Worm (Caenorhabditis elegans) whole organism, young adult: ENCODE data around the gene spp-10.

ENCODE experiments used
- B0336.3 ChIP-seq: fragments of 200-800 bp; sonication (Bioruptor generic); IDR thresholded peaks from 2 replicates; pipeline ENCODE4 v1.3.6; 2022; ENCODE audit warnings: missing genetic modification characterization, missing compliant biosample characterization
- F10E7.11 ChIP-seq: sonication (generic microtip); optimal IDR thresholded peaks from 2 replicates; lab custom pipeline; 2017; ENCODE audit warnings: mild to moderate bottlenecking, missing genetic modification characterization, moderate library complexity, missing compliant biosample characterization
- F33H1.4 ChIP-seq: fragments of 200-800 bp; sonication (Bioruptor generic); IDR thresholded peaks from 2 replicates; pipeline ENCODE4 v1.3.6; 2022; ENCODE audit warnings: missing genetic modification reagents, missing genetic modification characterization, missing compliant biosample characterization
- T07F8.4 ChIP-seq: sonication (generic microtip); optimal IDR thresholded peaks from 2 replicates; lab custom pipeline; 2016; ENCODE audit warnings: mild to moderate bottlenecking, missing genetic modification characterization, moderate library complexity, missing compliant biosample characterization
- Y67H2A.10 ChIP-seq: fragments of 200-800 bp; sonication (Bioruptor generic); conservative IDR thresholded peaks from 2 replicates; pipeline ENCODE4 v1.3.6; 2022; ENCODE audit warnings: missing genetic modification reagents, missing genetic modification characterization, missing compliant biosample characterization
- Y95B8A.8 ChIP-seq: fragments of 200-800 bp; sonication (Bioruptor generic); IDR thresholded peaks from 2 replicates; pipeline ENCODE4 v1.3.6; 2022; ENCODE audit warnings: missing genetic modification reagents, missing genetic modification characterization, missing compliant biosample characterization
- atf-7 ChIP-seq: sonication (generic microtip); optimal IDR thresholded peaks from 2 replicates; lab custom pipeline; 2017; ENCODE audit warnings: mild to moderate bottlenecking, missing genetic modification characterization, missing compliant biosample characterization
- attf-3 ChIP-seq: fragments of 200-800 bp; sonication (Bioruptor generic); conservative IDR thresholded peaks from 2 replicates; pipeline ENCODE4 v1.3.6; 2022; ENCODE audit warnings: missing genetic modification reagents, missing genetic modification characterization, missing compliant biosample characterization
- cebp-1 ChIP-seq, 2 experiments: fragments of 200-800 bp in 1 of 2; sonication (Bioruptor generic) in 1 of 2; sonication (generic microtip) in 1 of 2; IDR thresholded peaks in 1 of 2; optimal IDR thresholded peaks in 1 of 2; 2 replicates each; pipeline versions ENCODE4 v1.3.6 to Lab custom; 2017 to 2022; ENCODE audit warnings: missing compliant biosample characterization in 2 of 2, missing genetic modification characterization in 2 of 2, mild to moderate bottlenecking in 1 of 2, missing genetic modification reagents in 1 of 2, moderate library complexity in 1 of 2
- cebp-2 ChIP-seq: fragments of 200-800 bp; sonication (Bioruptor generic); IDR thresholded peaks from 2 replicates; pipeline ENCODE4 v1.3.6; 2022; ENCODE audit warnings: missing genetic modification characterization, missing compliant biosample characterization
- ceh-40 ChIP-seq: fragments of 200-800 bp; sonication (Bioruptor generic); IDR thresholded peaks from 2 replicates; pipeline ENCODE4 v1.3.6; 2022; ENCODE audit warnings: missing genetic modification characterization, missing compliant biosample characterization
- die-1 ChIP-seq: sonication (generic microtip); optimal IDR thresholded peaks from 2 replicates; lab custom pipeline; 2016; ENCODE audit warnings: missing genotype, mild to moderate bottlenecking, missing genetic modification characterization, missing compliant biosample characterization
- dox-1 ChIP-seq: fragments of 200-800 bp; sonication (Bioruptor generic); IDR thresholded peaks from 2 replicates; pipeline ENCODE4 v1.3.6; 2022; ENCODE audit warnings: missing genetic modification reagents, missing genetic modification characterization, missing compliant biosample characterization
- egl-44 ChIP-seq: fragments of 200-800 bp; sonication (Bioruptor generic); IDR thresholded peaks from 2 replicates; pipeline ENCODE4 v1.3.6; 2022; ENCODE audit warnings: missing genetic modification reagents, missing genetic modification characterization, missing compliant biosample characterization
- ekl-4 ChIP-seq: fragments of 200-800 bp; sonication (Bioruptor generic); IDR thresholded peaks from 2 replicates; pipeline ENCODE4 v1.3.6; 2022; ENCODE audit warnings: missing genetic modification reagents, missing genetic modification characterization, missing compliant biosample characterization
- ets-4 ChIP-seq: fragments of 200-800 bp; sonication (Bioruptor generic); optimal IDR thresholded peaks from 2 replicates; lab custom pipeline; 2018; ENCODE audit warnings: mild to moderate bottlenecking, missing genetic modification characterization, missing compliant biosample characterization
- hmg-20 ChIP-seq: fragments of 200-800 bp; sonication (Bioruptor generic); IDR thresholded peaks from 2 replicates; pipeline ENCODE4 v1.3.6; 2022; ENCODE audit warnings: missing genetic modification reagents, missing genetic modification characterization, missing compliant biosample characterization
- hrde-1 ChIP-seq: sonication (generic microtip); optimal IDR thresholded peaks from 2 replicates; lab custom pipeline; 2016; ENCODE audit warnings: missing genetic modification characterization, mild to moderate bottlenecking, missing compliant biosample characterization, moderate library complexity, missing genotype, missing genetic modification reagents, borderline replicate concordance
- lag-1 ChIP-seq: fragments of 200-800 bp; sonication (Bioruptor generic); IDR thresholded peaks from 2 replicates; pipeline ENCODE4 v1.3.6; 2022; ENCODE audit warnings: missing genetic modification reagents, missing genetic modification characterization, missing compliant biosample characterization
- let-607 ChIP-seq, 2 experiments: fragments of 200-800 bp in 1 of 2; sonication (Bioruptor generic) in 1 of 2; sonication (generic microtip) in 1 of 2; optimal IDR thresholded peaks; 2 replicates each; lab custom pipeline; 2016 to 2018; ENCODE audit warnings: mild to moderate bottlenecking in 2 of 2, missing compliant biosample characterization in 2 of 2, missing genetic modification characterization in 2 of 2, moderate library complexity in 2 of 2, missing genotype in 1 of 2
- lin-26 ChIP-seq: fragments of 200-800 bp; sonication (Bioruptor generic); IDR thresholded peaks from 2 replicates; pipeline ENCODE4 v1.3.6; 2022; ENCODE audit warnings: missing genetic modification reagents, missing genetic modification characterization, missing compliant biosample characterization
- lin-40 ChIP-seq: sonication (generic microtip); optimal IDR thresholded peaks from 2 replicates; lab custom pipeline; 2016; ENCODE audit warnings: missing genetic modification characterization, mild to moderate bottlenecking, missing compliant biosample characterization, missing genotype, missing genetic modification reagents
- lin-54 ChIP-seq: fragments of 200-800 bp; sonication (Bioruptor generic); optimal IDR thresholded peaks from 2 replicates; lab custom pipeline; 2018; ENCODE audit warnings: mild to moderate bottlenecking, missing genetic modification characterization, missing compliant biosample characterization
- lir-1 ChIP-seq: fragments of 200-800 bp; sonication (Bioruptor generic); conservative IDR thresholded peaks from 2 replicates; pipeline ENCODE4 v1.3.6; 2022; ENCODE audit warnings: missing genetic modification reagents, missing genetic modification characterization, missing compliant biosample characterization
- lsl-1 ChIP-seq: fragments of 200-800 bp; sonication (Bioruptor generic); optimal IDR thresholded peaks from 2 replicates; lab custom pipeline; 2018; ENCODE audit warnings: mild to moderate bottlenecking, missing genetic modification characterization, moderate library complexity, missing compliant biosample characterization
- madf-10 ChIP-seq: sonication (generic microtip); optimal IDR thresholded peaks from 2 replicates; lab custom pipeline; 2016; ENCODE audit warnings: mild to moderate bottlenecking, missing genetic modification characterization, missing compliant biosample characterization
- madf-3 ChIP-seq: fragments of 200-800 bp; sonication (Bioruptor generic); IDR thresholded peaks from 2 replicates; pipeline ENCODE4 v1.3.6; 2022; ENCODE audit warnings: missing genetic modification reagents, missing genetic modification characterization, missing compliant biosample characterization
- mcd-1 ChIP-seq: fragments of 200-800 bp; sonication (Bioruptor generic); IDR thresholded peaks from 2 replicates; pipeline ENCODE4 v1.3.6; 2022; ENCODE audit warnings: missing genetic modification reagents, missing genetic modification characterization, missing compliant biosample characterization
- nfyb-1 ChIP-seq: fragments of 200-800 bp; sonication (Bioruptor generic); IDR thresholded peaks from 2 replicates; pipeline ENCODE4 v1.3.6; 2022; ENCODE audit warnings: missing genetic modification reagents, missing genetic modification characterization, missing compliant biosample characterization
- nhr-179 ChIP-seq: sonication (generic microtip); optimal IDR thresholded peaks from 2 replicates; lab custom pipeline; 2016; ENCODE audit warnings: mild to moderate bottlenecking, missing genetic modification characterization, missing compliant biosample characterization
- nhr-90 ChIP-seq: sonication (generic microtip); optimal IDR thresholded peaks from 2 replicates; lab custom pipeline; 2016; ENCODE audit warnings: missing genotype, mild to moderate bottlenecking, missing genetic modification characterization, missing compliant biosample characterization
- rec-8 ChIP-seq, 2 experiments: sonication (generic microtip); optimal IDR thresholded peaks; 2 replicates each; lab custom pipeline; 2016; ENCODE audit warnings: mild to moderate bottlenecking in 2 of 2, missing genetic modification characterization in 2 of 2, missing genetic modification reagents in 2 of 2, missing genotype in 2 of 2, missing biosample characterization in 1 of 2, missing compliant biosample characterization in 1 of 2, moderate library complexity in 1 of 2
- repo-1 ChIP-seq: sonication (generic microtip); optimal IDR thresholded peaks from 2 replicates; lab custom pipeline; 2017; ENCODE audit warnings: mild to moderate bottlenecking, missing genetic modification characterization, missing compliant biosample characterization
- rpc-1 ChIP-seq, 2 experiments: fragments of 150-350 bp in 1 of 2; sonication (generic microtip) in 1 of 2; optimal IDR thresholded peaks; 2 replicates each; lab custom pipeline; 2014 to 2018; ENCODE audit warnings: missing biosample characterization in 1 of 2, missing genetic modification characterization in 1 of 2, missing genetic modification reagents in 1 of 2, missing genotype in 1 of 2
- sdz-38 ChIP-seq: sonication (generic microtip); optimal IDR thresholded peaks from 2 replicates; lab custom pipeline; 2016; ENCODE audit warnings: missing genotype, missing genetic modification characterization, missing compliant biosample characterization
- somi-1 ChIP-seq: fragments of 200-800 bp; sonication (Bioruptor generic); optimal IDR thresholded peaks from 2 replicates; lab custom pipeline; 2018; ENCODE audit warnings: mild to moderate bottlenecking, missing genetic modification characterization, missing compliant biosample characterization
- tbp1 ChIP-seq: fragments of 200-800 bp; sonication (Bioruptor generic); optimal IDR thresholded peaks from 2 replicates; lab custom pipeline; 2018; ENCODE audit warnings: mild to moderate bottlenecking, missing genetic modification characterization, missing compliant biosample characterization
- tlf-1 ChIP-seq: fragments of 200-800 bp; sonication (Bioruptor generic); optimal IDR thresholded peaks from 2 replicates; lab custom pipeline; 2018; ENCODE audit warnings: mild to moderate bottlenecking, missing genetic modification characterization, missing compliant biosample characterization
- unc-130 ChIP-seq: sonication (generic microtip); optimal IDR thresholded peaks from 2 replicates; lab custom pipeline; 2016; ENCODE audit warnings: missing genetic modification reagents, missing genetic modification characterization, missing compliant biosample characterization
- ztf-18 ChIP-seq: sonication (generic microtip); optimal IDR thresholded peaks from 2 replicates; lab custom pipeline; 2016; ENCODE audit warnings: missing genotype, mild to moderate bottlenecking, missing genetic modification characterization, missing compliant biosample characterization
- ztf-22 ChIP-seq: fragments of 200-800 bp; sonication (Bioruptor generic); optimal IDR thresholded peaks from 2 replicates; lab custom pipeline; 2018; ENCODE audit warnings: mild to moderate bottlenecking, missing genetic modification characterization, moderate library complexity, missing compliant biosample characterization
- ztf-28 ChIP-seq: fragments of 200-800 bp; sonication (Bioruptor generic); IDR thresholded peaks from 2 replicates; pipeline ENCODE4 v1.3.6; 2022; ENCODE audit warnings: missing genetic modification reagents, missing genetic modification characterization, missing compliant biosample characterization

Gene spp-10

ce11 chrIV:8481308-8481707, 4.3 kb downstream of the spp-10 start, which contains the start of gene spp-8 (continued):
- TF ChIP-seq rpc-1 (optimal IDR thresholded peaks at IDR 0.05; lab: Kevin White, UChicago) (no peak), rpc-1 (tag; optimal IDR thresholded peaks at IDR 0.05; lab: Kevin White, UChicago) (no peak), lin-26 (GFP tag; lab: Robert Waterston, UW) (no peak), lin-40 (tag; lab: Kevin White, UChicago) (no peak), sdz-38 (tag; lab: Kevin White, UChicago) (no peak), F33H1.4 (GFP tag; lab: Robert Waterston, UW) (no peak), ztf-28 (GFP tag; lab: Robert Waterston, UW) (no peak), ets-4 (GFP tag; lab: Kevin White, UChicago) (peak; percentile 87), rec-8 (tag; optimal IDR thresholded peaks at IDR 0.05; lab: Kevin White, UChicago) (no peak), cebp-2 (GFP tag; lab: Robert Waterston, UW) (no peak), nhr-179 (no peak), hrde-1 (tag; lab: Kevin White, UChicago) (no peak), dox-1 (0 out of 2 replicates have a peak, but pooled peaks have one; percentile 22), repo-1 (no peak), let-607 (tag; optimal IDR thresholded peaks at IDR 0.05; lab: Kevin White, UChicago) (no peak), unc-130 (GFP tag; lab: Kevin White, UChicago) (no peak), mcd-1 (no peak), attf-3 (no peak), somi-1 (GFP tag; lab: Kevin White, UChicago) (no peak), Y67H2A.10 (GFP tag; lab: Robert Waterston, UW) (no peak), lir-1 (GFP tag; lab: Robert Waterston, UW) (no peak), nhr-90 (tag; lab: Kevin White, UChicago) (peak; percentile 41), ekl-4 (GFP tag; lab: Robert Waterston, UW) (no peak), lin-54 (GFP tag; lab: Kevin White, UChicago) (no peak), madf-10 (tag; lab: Kevin White, UChicago) (no peak), madf-3 (GFP tag; lab: Robert Waterston, UW) (no peak), B0336.3 (no peak), tlf-1 (GFP tag; lab: Kevin White, UChicago) (no peak), hmg-20 (GFP tag; lab: Robert Waterston, UW) (no peak), Y95B8A.8 (GFP tag; lab: Robert Waterston, UW) (no peak), cebp-1 (GFP tag; IDR thresholded peaks at IDR 0.05; lab: Robert Waterston, UW) (no peak), cebp-1 (tag; optimal IDR thresholded peaks at IDR 0.05; lab: Kevin White, UChicago) (no peak), nfyb-1 (GFP tag; lab: Robert Waterston, UW) (no peak), egl-44 (peak; percentile 39; the same call in 1 of the 2 replicates), ztf-18 (tag; lab: Kevin White, UChicago) (no peak), ztf-22 (GFP tag; lab: Kevin White, UChicago) (no peak), die-1 (no peak), lag-1 (no peak), T07F8.4 (tag; lab: Kevin White, UChicago) (no peak), tbp1 (GFP tag; lab: Kevin White, UChicago) (peak; percentile 1), lsl-1 (GFP tag; lab: Kevin White, UChicago) (no peak), ceh-40 (GFP tag; lab: Robert Waterston, UW) (no peak), F10E7.11 (tag; lab: Kevin White, UChicago) (no peak), atf-7 (tag; lab: Kevin White, UChicago) (peak; percentile 38)
- TF ChIP-seq, all 124 proteins: peak for 7
